Worm (Caenorhabditis elegans) whole organism, L3 larva: ENCODE measurements around the gene C29H12.2.

Source experiments
- hmg-11 ChIP-seq: sonication (generic microtip); optimal IDR thresholded peaks from 2 replicates; lab custom pipeline; 2016; ENCODE audit warnings: missing genetic modification characterization, missing compliant biosample characterization
- snpc-4 ChIP-seq: fragments of 150-350 bp; optimal IDR thresholded peaks from 2 replicates; lab custom pipeline; 2014; ENCODE audit warnings: missing biosample characterization, missing genetic modification characterization

DNA sequence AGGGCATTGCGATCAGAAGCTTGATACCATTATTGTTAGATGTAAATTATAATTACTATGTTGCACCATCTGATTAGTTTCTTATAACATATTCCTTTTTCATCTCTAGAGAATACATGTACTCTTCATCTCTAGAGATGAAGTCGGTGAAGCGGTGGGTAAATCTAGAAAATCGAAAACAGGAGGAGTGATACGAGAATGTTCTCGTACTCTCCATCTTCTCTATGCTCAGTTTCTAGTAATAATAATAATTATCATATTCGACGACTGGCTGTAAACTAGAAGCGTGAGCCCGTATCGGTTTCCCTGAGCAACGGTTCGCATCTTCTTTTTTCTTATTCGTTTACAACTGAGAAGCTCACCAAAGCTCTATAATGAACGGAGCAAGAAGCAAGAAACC, 15.8 kb upstream of the C29H12.2 start:
- TF ChIP-seq hmg-11 (tag; lab: Kevin White, UChicago): no peak
- no peak for TF ChIP-seq snpc-4
